Fruit fly (Drosophila melanogaster) whole organism, embryonic: ENCODE results near the gene RhoGAP93B.

Source experiments
- Abd-B ChIP-seq: fragments of 200-800 bp; sonication (Bioruptor generic); optimal IDR thresholded peaks from 2 replicates; lab custom pipeline; 2018; ENCODE audit warnings: missing biosample characterization, mild to moderate bottlenecking, missing genetic modification characterization, moderate library complexity
- BEAF-32 ChIP-seq: fragments of 200-800 bp; sonication (Bioruptor generic); optimal IDR thresholded peaks from 3 replicates; lab custom pipeline; 2017; ENCODE audit warnings: missing biosample characterization, missing genetic modification characterization, mild to moderate bottlenecking, moderate library complexity, missing genetic modification reagents
- CG10267 ChIP-seq: fragments of 200-800 bp; sonication (Bioruptor generic); optimal IDR thresholded peaks from 2 replicates; lab custom pipeline; 2018; ENCODE audit warnings: missing biosample characterization, mild to moderate bottlenecking, missing genetic modification characterization, moderate library complexity
- CG10462 ChIP-seq: fragments of 200-800 bp; sonication (Bioruptor generic); optimal IDR thresholded peaks from 2 replicates; lab custom pipeline; 2016; ENCODE audit warnings: missing biosample characterization, missing genetic modification characterization
- CG10979 ChIP-seq: fragments of 200-800 bp; sonication (Bioruptor generic); optimal IDR thresholded peaks from 2 replicates; lab custom pipeline; 2018; ENCODE audit warnings: missing biosample characterization, mild to moderate bottlenecking, missing genetic modification characterization, moderate library complexity
- CG11085 ChIP-seq: fragments of 200-800 bp; sonication (Bioruptor generic); IDR thresholded peaks from 2 replicates; pipeline ENCODE4 v1.3.6; 2022; ENCODE audit warnings: missing biosample characterization, missing genetic modification characterization
- CG11723 ChIP-seq: fragments of 200-800 bp; sonication (Bioruptor generic); optimal IDR thresholded peaks from 2 replicates; lab custom pipeline; 2017; ENCODE audit warnings: missing biosample characterization, mild to moderate bottlenecking, missing genetic modification characterization
- CG14014 ChIP-seq: fragments of 200-800 bp; sonication (Bioruptor generic); IDR thresholded peaks from 2 replicates; pipeline ENCODE4 v1.3.6; 2022; ENCODE audit warnings: missing biosample characterization, missing genetic modification characterization
- CG14710 ChIP-seq: fragments of 200-800 bp; sonication (Bioruptor generic); optimal IDR thresholded peaks from 3 replicates; lab custom pipeline; 2019; ENCODE audit warnings: missing biosample characterization, mild to moderate bottlenecking, missing genetic modification characterization, moderate library complexity
- CG15514 ChIP-seq: fragments of 200-800 bp; sonication (Bioruptor generic); optimal IDR thresholded peaks from 3 replicates; lab custom pipeline; 2017; ENCODE audit warnings: missing biosample characterization, missing genetic modification characterization, mild to moderate bottlenecking, moderate library complexity, missing genetic modification reagents
- CG15696 ChIP-seq: fragments of 200-800 bp; sonication (Bioruptor generic); optimal IDR thresholded peaks from 2 replicates; lab custom pipeline; 2019; ENCODE audit warnings: missing biosample characterization, mild to moderate bottlenecking, missing genetic modification characterization, moderate library complexity
- CG1603 ChIP-seq: fragments of 200-800 bp; sonication (Bioruptor generic); optimal IDR thresholded peaks from 2 replicates; lab custom pipeline; 2019; ENCODE audit warnings: missing biosample characterization, mild to moderate bottlenecking, missing genetic modification characterization, moderate library complexity
- CG16813 ChIP-seq: fragments of 200-800 bp; sonication (Bioruptor generic); IDR thresholded peaks from 3 replicates; pipeline ENCODE4 v1.3.6; 2022; ENCODE audit warnings: missing biosample characterization, missing genetic modification characterization; ENCODE audit not compliant: partially characterized antibody
- CG18764 ChIP-seq: fragments of 200-800 bp; sonication (Bioruptor generic); optimal IDR thresholded peaks from 3 replicates; lab custom pipeline; 2016; ENCODE audit warnings: missing biosample characterization, missing genetic modification characterization
- CG2116 ChIP-seq: fragments of 200-800 bp; sonication (Bioruptor generic); optimal IDR thresholded peaks from 3 replicates; lab custom pipeline; 2018; ENCODE audit warnings: missing biosample characterization, mild to moderate bottlenecking, missing genetic modification characterization
- CG2120 ChIP-seq: fragments of 200-800 bp; sonication (Bioruptor generic); optimal IDR thresholded peaks from 3 replicates; lab custom pipeline; 2016; ENCODE audit warnings: missing biosample characterization, missing genetic modification characterization
- CG2129 ChIP-seq: fragments of 200-800 bp; sonication (Bioruptor generic); IDR thresholded peaks from 2 replicates; pipeline ENCODE4 v1.3.6; 2022; ENCODE audit warnings: missing biosample characterization, missing genetic modification characterization; ENCODE audit not compliant: partially characterized antibody
- CG31224 ChIP-seq: fragments of 200-800 bp; sonication (Bioruptor generic); IDR thresholded peaks from 2 replicates; pipeline ENCODE4 v1.3.6; 2022; ENCODE audit warnings: missing biosample characterization, missing genetic modification characterization
- CG31388 ChIP-seq: fragments of 200-800 bp; sonication (Bioruptor generic); optimal IDR thresholded peaks from 2 replicates; lab custom pipeline; 2016; ENCODE audit warnings: missing biosample characterization, missing genetic modification characterization
- CG4617 ChIP-seq: fragments of 200-800 bp; sonication (Bioruptor generic); optimal IDR thresholded peaks from 3 replicates; lab custom pipeline; 2016; ENCODE audit warnings: missing biosample characterization, missing genetic modification characterization, borderline replicate concordance
- CG8089 ChIP-seq: fragments of 200-800 bp; sonication (Bioruptor generic); optimal IDR thresholded peaks from 3 replicates; lab custom pipeline; 2016; ENCODE audit warnings: missing biosample characterization, missing genetic modification characterization
- CkIIα-i1 ChIP-seq: fragments of 200-800 bp; sonication (Bioruptor generic); IDR thresholded peaks from 2 replicates; pipeline ENCODE4 v1.3.6; 2022; ENCODE audit warnings: missing biosample characterization, missing genetic modification characterization
- D19A ChIP-seq: fragments of 200-800 bp; optimal IDR thresholded peaks from 3 replicates; lab custom pipeline; 2019; ENCODE audit warnings: missing biosample characterization, mild to moderate bottlenecking, missing genetic modification characterization, moderate library complexity
- Deaf1 ChIP-seq: fragments of 200-800 bp; optimal IDR thresholded peaks from 3 replicates; lab custom pipeline; 2019; ENCODE audit warnings: missing biosample characterization, mild to moderate bottlenecking, missing genetic modification characterization, moderate library complexity
- Dll ChIP-seq: fragments of 200-800 bp; sonication (Bioruptor generic); IDR thresholded peaks from 4 replicates; pipeline ENCODE4 v1.3.6; 2022; ENCODE audit warnings: missing biosample characterization, missing genetic modification characterization; ENCODE audit not compliant: partially characterized antibody
- Dref ChIP-seq: fragments of 200-800 bp; sonication (Bioruptor generic); IDR thresholded peaks from 2 replicates; pipeline ENCODE4 v1.3.6; 2022; ENCODE audit warnings: missing biosample characterization, missing genetic modification characterization
- Drgx ChIP-seq: fragments of 200-800 bp; sonication (Bioruptor generic); IDR thresholded peaks from 2 replicates; pipeline ENCODE4 v1.3.6; 2022; ENCODE audit warnings: missing biosample characterization, missing genetic modification characterization
- E2f2 ChIP-seq: fragments of 200-800 bp; sonication (Bioruptor generic); IDR thresholded peaks from 2 replicates; pipeline ENCODE4 v1.3.6; 2022; ENCODE audit warnings: missing biosample characterization, missing genetic modification characterization
- HHEX ChIP-seq: fragments of 200-800 bp; sonication (Bioruptor generic); optimal IDR thresholded peaks from 3 replicates; lab custom pipeline; 2017; ENCODE audit warnings: missing biosample characterization, mild to moderate bottlenecking, missing genetic modification characterization, missing genetic modification reagents
- Hsf ChIP-seq: fragments of 200-800 bp; sonication (Bioruptor generic); optimal IDR thresholded peaks from 3 replicates; lab custom pipeline; 2016; ENCODE audit warnings: missing biosample characterization, missing genetic modification characterization
- Myb ChIP-seq: fragments of 200-800 bp; sonication (Bioruptor generic); optimal IDR thresholded peaks from 2 replicates; lab custom pipeline; 2016; ENCODE audit warnings: missing biosample characterization, missing genetic modification characterization
- Opbp ChIP-seq: fragments of 200-800 bp; sonication (Bioruptor generic); IDR thresholded peaks from 3 replicates; pipeline ENCODE4 v1.3.6; 2022; ENCODE audit warnings: missing biosample characterization, missing genetic modification characterization; ENCODE audit not compliant: partially characterized antibody
- Sry-δ ChIP-seq: fragments of 200-800 bp; sonication (Bioruptor generic); optimal IDR thresholded peaks from 2 replicates; lab custom pipeline; 2016; ENCODE audit warnings: missing biosample characterization, missing genetic modification characterization
- YL-1 ChIP-seq: fragments of 200-800 bp; sonication (Bioruptor generic); optimal IDR thresholded peaks from 3 replicates; lab custom pipeline; 2017; ENCODE audit warnings: missing biosample characterization, mild to moderate bottlenecking, missing genetic modification characterization
- ase ChIP-seq: fragments of 200-800 bp; sonication (Bioruptor generic); IDR thresholded peaks from 3 replicates; pipeline ENCODE4 v1.3.6; 2022; ENCODE audit warnings: missing biosample characterization, missing genetic modification characterization
- bbx ChIP-seq: fragments of 200-800 bp; sonication (Bioruptor generic); IDR thresholded peaks from 2 replicates; pipeline ENCODE4 v1.3.6; 2022; ENCODE audit warnings: missing biosample characterization, missing genetic modification characterization; ENCODE audit not compliant: partially characterized antibody
- bsh ChIP-seq, 2 experiments: fragments of 200-800 bp; sonication (Bioruptor generic); optimal IDR thresholded peaks; 2 replicates each; lab custom pipeline; 2017 to 2018; ENCODE audit warnings: mild to moderate bottlenecking in 2 of 2, missing biosample characterization in 2 of 2, missing genetic modification characterization in 2 of 2, moderate library complexity in 1 of 2
- gfzf ChIP-seq: fragments of 200-800 bp; sonication (Bioruptor generic); optimal IDR thresholded peaks from 2 replicates; lab custom pipeline; 2016; ENCODE audit warnings: missing biosample characterization, mild to moderate bottlenecking, missing genetic modification characterization, moderate library complexity
- gt ChIP-seq: fragments of 200-800 bp; sonication (Bioruptor generic); IDR thresholded peaks from 2 replicates; pipeline ENCODE4 v1.3.6; 2022; ENCODE audit warnings: missing biosample characterization, missing genetic modification characterization
- knrl ChIP-seq: fragments of 200-800 bp; sonication (Bioruptor generic); IDR thresholded peaks from 3 replicates; pipeline ENCODE4 v1.3.6; 2022; ENCODE audit warnings: missing biosample characterization, missing genetic modification characterization; ENCODE audit not compliant: partially characterized antibody
- lbe ChIP-seq: fragments of 200-800 bp; sonication (Bioruptor generic); optimal IDR thresholded peaks from 2 replicates; lab custom pipeline; 2016; ENCODE audit warnings: missing biosample characterization, mild to moderate bottlenecking, missing genetic modification characterization
- lilli ChIP-seq: fragments of 200-800 bp; sonication (Bioruptor generic); optimal IDR thresholded peaks from 3 replicates; lab custom pipeline; 2016; ENCODE audit warnings: missing biosample characterization, missing genetic modification characterization
- phol ChIP-seq: fragments of 200-800 bp; sonication (Bioruptor generic); optimal IDR thresholded peaks from 3 replicates; lab custom pipeline; 2018; ENCODE audit warnings: missing biosample characterization, mild to moderate bottlenecking, missing genetic modification characterization, moderate library complexity
- slbo ChIP-seq: fragments of 200-800 bp; sonication (Bioruptor generic); IDR thresholded peaks from 2 replicates; pipeline ENCODE4 v1.3.6; 2022; ENCODE audit warnings: missing biosample characterization, missing genetic modification characterization
- sob ChIP-seq: fragments of 200-800 bp; sonication (Bioruptor generic); IDR thresholded peaks from 2 replicates; pipeline ENCODE4 v1.3.6; 2022; ENCODE audit warnings: missing biosample characterization, missing genetic modification characterization
- sug ChIP-seq: fragments of 200-800 bp; optimal IDR thresholded peaks from 2 replicates; lab custom pipeline; 2019; ENCODE audit warnings: missing biosample characterization, mild to moderate bottlenecking, missing genetic modification characterization, moderate library complexity
- trem ChIP-seq: fragments of 200-800 bp; optimal IDR thresholded peaks from 3 replicates; lab custom pipeline; 2019; ENCODE audit warnings: missing biosample characterization, mild to moderate bottlenecking, missing genetic modification characterization, moderate library complexity
- vfl ChIP-seq: fragments of 200-800 bp; sonication (Bioruptor generic); optimal IDR thresholded peaks from 2 replicates; lab custom pipeline; 2016; ENCODE audit warnings: missing biosample characterization, missing genetic modification characterization
- vnd ChIP-seq: fragments of 200-800 bp; sonication (Bioruptor generic); IDR thresholded peaks from 3 replicates; pipeline ENCODE4 v1.3.6; 2022; ENCODE audit warnings: missing biosample characterization, missing genetic modification characterization; ENCODE audit not compliant: partially characterized antibody

RhoGAP93B gene

dm6 chr3R:21130050-21130449 is 32.4 kb upstream of the RhoGAP93B start, which contains the start of gene Ice2 (continued):
- TF ChIP-seq CG4617 (GFP tag; lab: Kevin White, UChicago) (peak; percentile 56), bbx (GFP tag; lab: Robert Waterston, UW) (peak; percentile 38; the same call in 1 of the 2 replicates), vnd (GFP tag; lab: Robert Waterston, UW) (0 out of 3 replicates have a peak, but pooled peaks have one; percentile 7), Sry-δ (GFP tag; lab: Kevin White, UChicago) (peak; percentile 49), CG8089 (GFP tag; lab: Kevin White, UChicago) (no peak), CG10267 (peak; percentile 63), gfzf (GFP tag; lab: Kevin White, UChicago) (peak; percentile 75), CG2116 (peak; percentile 67), CG1603 (tag; lab: Kevin White, UChicago) (peak; percentile 49), CG18764 (peak; percentile 99), sug (peak; percentile 21), lbe (peak; percentile 37), E2f2 (GFP tag; lab: Robert Waterston, UW) (peak; percentile 96), BEAF-32 (GFP tag; lab: Kevin White, UChicago) (peak; percentile 53), Myb (GFP tag; lab: Kevin White, UChicago) (peak; percentile 96), CG2120 (peak; percentile 3), CG10979 (peak; percentile 5), CG16813 (no peak), CG15696 (peak; percentile 7), vfl (GFP tag; lab: Kevin White, UChicago) (no peak), phol (tag; lab: Kevin White, UChicago) (peak; percentile 41), Abd-B (GFP tag; lab: Kevin White, UChicago) (no peak), slbo (GFP tag; lab: Robert Waterston, UW) (0 out of 2 replicates have a peak, but pooled peaks have one; percentile 34), CG15514 (peak; percentile 92), gt (GFP tag; lab: Robert Waterston, UW) (no peak), sob (GFP tag; lab: Robert Waterston, UW) (peak; percentile 38), trem (peak; percentile 46), Opbp (GFP tag; lab: Robert Waterston, UW) (peak; percentile 62), CG14710 (tag; lab: Kevin White, UChicago) (peak; percentile 52), YL-1 (GFP tag; lab: Kevin White, UChicago) (peak; percentile 14), knrl (GFP tag; lab: Robert Waterston, UW) (peak; percentile 52; the same call in 2 of the 3 replicates), CG10462 (GFP tag; lab: Kevin White, UChicago) (no peak), Dref (GFP tag; lab: Robert Waterston, UW) (peak; percentile 73), CG11723 (GFP tag; lab: Kevin White, UChicago) (no peak), Dll (GFP tag; lab: Robert Waterston, UW) (peak; percentile 42; the same call in 1 of the 4 replicates)

- no peak for TF ChIP-seq lilli (GFP tag; lab: Kevin White, UChicago)
- no peak for TF ChIP-seq CG31224 (GFP tag; lab: Robert Waterston, UW)
- no peak for TF ChIP-seq CG2129 (GFP tag; lab: Robert Waterston, UW)
- no peak for TF ChIP-seq Drgx (GFP tag; lab: Robert Waterston, UW)
- no peak for TF ChIP-seq ase
- no peak for TF ChIP-seq CG31388 (GFP tag; lab: Kevin White, UChicago)
- no peak for TF ChIP-seq Hsf (GFP tag; lab: Kevin White, UChicago)
- TF ChIP-seq vnd (GFP tag; lab: Robert Waterston, UW), result no peak
- TF ChIP-seq D19A, result no peak
- no peak for TF ChIP-seq CkIIα-i1 (GFP tag; lab: Robert Waterston, UW)
- TF ChIP-seq HHEX (GFP tag; lab: Kevin White, UChicago), result no peak
- no peak for TF ChIP-seq Deaf1
- TF ChIP-seq bsh (GFP tag; optimal IDR thresholded peaks at IDR 0.05; lab: Kevin White, UChicago), result no peak
- TF ChIP-seq CG14014 (GFP tag; lab: Robert Waterston, UW), result no peak
- TF ChIP-seq CG11085 (GFP tag; lab: Robert Waterston, UW), result no peak
Observed at dm6 chr3R:21129617-21130016, 32.0 kb upstream of the RhoGAP93B start, which contains the start of gene Obp93a. Obp93a (minus strand) TSS chr3R:21129717.
